Fruit fly (Drosophila melanogaster): ENCODE results near the gene CG8188.

- TF ChIP-seq CG15479 (GFP tag; optimal IDR thresholded peaks at IDR 0.05) (no peak), ttk (GFP tag; IDR thresholded peaks at IDR 0.05) (peak; percentile 50; the same call in 1 of the 2 replicates), ewg (GFP tag; optimal IDR thresholded peaks at IDR 0.05) (no peak), maf-S (GFP tag; optimal IDR thresholded peaks at IDR 0.05) (no peak), CG12299 (tag; optimal IDR thresholded peaks at IDR 0.05) (peak; percentile 51), Side (GFP tag; optimal IDR thresholded peaks at IDR 0.05) (no peak), CG6854 (GFP tag; optimal IDR thresholded peaks at IDR 0.05) (peak; percentile 13), Oli (tag; optimal IDR thresholded peaks at IDR 0.05) (peak; percentile 52)
Observed at dm6 chrX:17696637-17697036, 6.2 kb downstream of the CG8188 start.
